Worm (Caenorhabditis elegans) whole organism, young adult: ENCODE data around the gene F46B3.8.

ENCODE experiments used
- D2030.7 ChIP-seq: fragments of 200-800 bp; sonication (Bioruptor generic); IDR thresholded peaks from 2 replicates; pipeline ENCODE4 v1.3.6; 2022; ENCODE audit warnings: missing genetic modification reagents, missing genetic modification characterization, missing compliant biosample characterization
- F22D6.2 ChIP-seq: sonication (generic microtip); optimal IDR thresholded peaks from 2 replicates; lab custom pipeline; 2016; ENCODE audit warnings: mild to moderate bottlenecking, missing genetic modification characterization, missing compliant biosample characterization
- F33H1.4 ChIP-seq: fragments of 200-800 bp; sonication (Bioruptor generic); IDR thresholded peaks from 2 replicates; pipeline ENCODE4 v1.3.6; 2022; ENCODE audit warnings: missing genetic modification reagents, missing genetic modification characterization, missing compliant biosample characterization
- F55B11.4 ChIP-seq: sonication (generic microtip); optimal IDR thresholded peaks from 2 replicates; lab custom pipeline; 2016; ENCODE audit warnings: missing compliant biosample characterization, missing genetic modification characterization, borderline replicate concordance; ENCODE audit not compliant: insufficient read depth
- F57A8.1 ChIP-seq: fragments of 200-800 bp; sonication (Bioruptor generic); optimal IDR thresholded peaks from 2 replicates; lab custom pipeline; 2018; ENCODE audit warnings: mild to moderate bottlenecking, missing genetic modification characterization, moderate library complexity, missing compliant biosample characterization
- F57C9.4 ChIP-seq: sonication (generic microtip); optimal IDR thresholded peaks from 2 replicates; lab custom pipeline; 2017; ENCODE audit warnings: mild to moderate bottlenecking, missing genetic modification characterization, missing compliant biosample characterization
- Y53F4B.3 ChIP-seq: fragments of 200-800 bp; sonication (Bioruptor generic); IDR thresholded peaks from 2 replicates; pipeline ENCODE4 v1.3.6; 2022; ENCODE audit warnings: missing genetic modification reagents, missing genetic modification characterization, missing compliant biosample characterization
- Y53G8AR.9 ChIP-seq: fragments of 200-800 bp; sonication (Bioruptor generic); conservative IDR thresholded peaks from 2 replicates; pipeline ENCODE4 v1.3.6; 2022; ENCODE audit warnings: missing genetic modification reagents, missing genetic modification characterization, missing compliant biosample characterization
- aptf-3 ChIP-seq: fragments of 200-800 bp; sonication (Bioruptor generic); IDR thresholded peaks from 2 replicates; pipeline ENCODE4 v1.3.6; 2022; ENCODE audit warnings: missing genetic modification characterization, missing compliant biosample characterization
- athp-1 ChIP-seq: sonication (generic microtip); optimal IDR thresholded peaks from 2 replicates; lab custom pipeline; 2017; ENCODE audit warnings: mild to moderate bottlenecking, missing genetic modification characterization, missing compliant biosample characterization
- attf-5 ChIP-seq: fragments of 200-800 bp; sonication (Bioruptor generic); optimal IDR thresholded peaks from 2 replicates; lab custom pipeline; 2018; ENCODE audit warnings: mild to moderate bottlenecking, missing genetic modification characterization, missing compliant biosample characterization
- bed-1 ChIP-seq: fragments of 200-800 bp; sonication (Bioruptor generic); IDR thresholded peaks from 2 replicates; pipeline ENCODE4 v1.3.6; 2022; ENCODE audit warnings: missing genetic modification reagents, missing genetic modification characterization, missing compliant biosample characterization
- ccch-3 ChIP-seq: fragments of 200-800 bp; sonication (Bioruptor generic); optimal IDR thresholded peaks from 2 replicates; lab custom pipeline; 2018; ENCODE audit warnings: mild to moderate bottlenecking, missing genetic modification characterization, missing compliant biosample characterization
- ceh-27 ChIP-seq: fragments of 200-800 bp; sonication (Bioruptor generic); optimal IDR thresholded peaks from 2 replicates; lab custom pipeline; 2018; ENCODE audit warnings: mild to moderate bottlenecking, missing genetic modification characterization, moderate library complexity, missing compliant biosample characterization
- ceh-58 ChIP-seq: fragments of 200-800 bp; sonication (Bioruptor generic); IDR thresholded peaks from 2 replicates; pipeline ENCODE4 v1.3.6; 2022; ENCODE audit warnings: missing genetic modification characterization, missing compliant biosample characterization
- chd-7 ChIP-seq: sonication (generic microtip); optimal IDR thresholded peaks from 2 replicates; lab custom pipeline; 2016; ENCODE audit warnings: mild to moderate bottlenecking, missing genetic modification characterization, moderate library complexity, missing compliant biosample characterization
- ets-4 ChIP-seq: fragments of 200-800 bp; sonication (Bioruptor generic); optimal IDR thresholded peaks from 2 replicates; lab custom pipeline; 2018; ENCODE audit warnings: mild to moderate bottlenecking, missing genetic modification characterization, missing compliant biosample characterization
- hmg-1.2 ChIP-seq: fragments of 200-800 bp; sonication (Bioruptor generic); IDR thresholded peaks from 2 replicates; pipeline ENCODE4 v1.3.6; 2022; ENCODE audit warnings: missing genetic modification reagents, missing genetic modification characterization, missing compliant biosample characterization
- hmg-20 ChIP-seq: fragments of 200-800 bp; sonication (Bioruptor generic); IDR thresholded peaks from 2 replicates; pipeline ENCODE4 v1.3.6; 2022; ENCODE audit warnings: missing genetic modification reagents, missing genetic modification characterization, missing compliant biosample characterization
- hsf-1 ChIP-seq: fragments of 200-800 bp; sonication (Bioruptor generic); IDR thresholded peaks from 2 replicates; pipeline ENCODE4 v1.3.6; 2022; ENCODE audit warnings: missing genetic modification reagents, missing genetic modification characterization, missing compliant biosample characterization
- let-607 ChIP-seq, 2 experiments: fragments of 200-800 bp in 1 of 2; sonication (Bioruptor generic) in 1 of 2; sonication (generic microtip) in 1 of 2; optimal IDR thresholded peaks; 2 replicates each; lab custom pipeline; 2016 to 2018; ENCODE audit warnings: mild to moderate bottlenecking in 2 of 2, missing compliant biosample characterization in 2 of 2, missing genetic modification characterization in 2 of 2, moderate library complexity in 2 of 2, missing genotype in 1 of 2
- lin-35 ChIP-seq, 3 experiments: fragments of 150-350 bp in 2 of 3; sonication (generic microtip) in 1 of 3; optimal IDR thresholded peaks; 2 replicates each; lab custom pipeline; 2014 to 2018; ENCODE audit warnings: missing biosample characterization in 3 of 3, missing genetic modification characterization in 3 of 3, missing genetic modification reagents in 3 of 3
- madf-10 ChIP-seq: sonication (generic microtip); optimal IDR thresholded peaks from 2 replicates; lab custom pipeline; 2016; ENCODE audit warnings: mild to moderate bottlenecking, missing genetic modification characterization, missing compliant biosample characterization
- madf-3 ChIP-seq: fragments of 200-800 bp; sonication (Bioruptor generic); IDR thresholded peaks from 2 replicates; pipeline ENCODE4 v1.3.6; 2022; ENCODE audit warnings: missing genetic modification reagents, missing genetic modification characterization, missing compliant biosample characterization
- rpc-1 ChIP-seq, 2 experiments: fragments of 150-350 bp in 1 of 2; sonication (generic microtip) in 1 of 2; optimal IDR thresholded peaks; 2 replicates each; lab custom pipeline; 2014 to 2018; ENCODE audit warnings: missing biosample characterization in 1 of 2, missing genetic modification characterization in 1 of 2, missing genetic modification reagents in 1 of 2, missing genotype in 1 of 2
- sdz-38 ChIP-seq: sonication (generic microtip); optimal IDR thresholded peaks from 2 replicates; lab custom pipeline; 2016; ENCODE audit warnings: missing genotype, missing genetic modification characterization, missing compliant biosample characterization
- tbx-9 ChIP-seq: sonication (generic microtip); optimal IDR thresholded peaks from 2 replicates; lab custom pipeline; 2016; ENCODE audit warnings: borderline replicate concordance, missing genetic modification characterization, inconsistent platforms, missing compliant biosample characterization
- xnd-1 ChIP-seq: sonication (generic microtip); optimal IDR thresholded peaks from 2 replicates; lab custom pipeline; 2016; ENCODE audit warnings: missing genotype, missing genetic modification reagents, missing genetic modification characterization, missing compliant biosample characterization
- zim-3 ChIP-seq: sonication (generic microtip); optimal IDR thresholded peaks from 2 replicates; lab custom pipeline; 2017; ENCODE audit warnings: mild to moderate bottlenecking, missing genetic modification characterization, moderate library complexity, missing compliant biosample characterization
- ztf-28 ChIP-seq: fragments of 200-800 bp; sonication (Bioruptor generic); IDR thresholded peaks from 2 replicates; pipeline ENCODE4 v1.3.6; 2022; ENCODE audit warnings: missing genetic modification reagents, missing genetic modification characterization, missing compliant biosample characterization
- ztf-3 ChIP-seq: fragments of 200-800 bp; sonication (Bioruptor generic); optimal IDR thresholded peaks from 2 replicates; lab custom pipeline; 2018; ENCODE audit warnings: mild to moderate bottlenecking, missing genetic modification characterization, missing compliant biosample characterization
- ztf-6 ChIP-seq: fragments of 200-800 bp; sonication (Bioruptor generic); IDR thresholded peaks from 2 replicates; pipeline ENCODE4 v1.3.6; 2022; ENCODE audit warnings: missing genetic modification reagents, missing genetic modification characterization, missing compliant biosample characterization

The F46B3.8 gene

ce11 chrV:20638344-20638743, 15.4 kb upstream of the F46B3.8 start, which contains the start of gene Y44A6B.3:
Gene Y44A6B.3, minus strand, starts transcription at chrV:20638444.
- TF ChIP-seq attf-5 (GFP tag; lab: Kevin White, UChicago), result no peak
- TF ChIP-seq bed-1 (GFP tag; lab: Robert Waterston, UW), result no peak
- no peak for TF ChIP-seq F22D6.2 (tag; lab: Kevin White, UChicago)
- TF ChIP-seq ccch-3 (GFP tag; lab: Kevin White, UChicago), result no peak
- no peak for TF ChIP-seq hmg-1.2
- TF ChIP-seq ceh-58 (GFP tag; lab: Robert Waterston, UW), result no peak
- no peak for TF ChIP-seq Y53F4B.3
- no peak for TF ChIP-seq ets-4 (GFP tag; lab: Kevin White, UChicago)
- TF ChIP-seq F57C9.4, result no peak
- no peak for TF ChIP-seq zim-3 (tag; lab: Kevin White, UChicago)
- no peak for TF ChIP-seq aptf-3
- TF ChIP-seq ceh-27, result no peak
- TF ChIP-seq F33H1.4 (GFP tag; lab: Robert Waterston, UW), result no peak
- no peak for TF ChIP-seq lin-35 (GFP tag; optimal IDR thresholded peaks at IDR 0.05; lab: Kevin White, UChicago)
- TF ChIP-seq hsf-1, result no peak
- no peak for TF ChIP-seq F55B11.4 (tag; lab: Kevin White, UChicago)

- TF ChIP-seq bed-1 (GFP tag; lab: Robert Waterston, UW) (no peak), hmg-20 (GFP tag; lab: Robert Waterston, UW) (no peak), madf-10 (tag; lab: Kevin White, UChicago) (no peak)
Measured at ce11 chrV:20636855-20637254, 13.9 kb upstream of the F46B3.8 start, which contains the start of gene ttr-13. Gene ttr-13, minus strand, starts transcription at chrV:20636955.

- TF ChIP-seq ztf-6 (no peak), Y53G8AR.9 (GFP tag; lab: Robert Waterston, UW) (no peak), lin-35 (GFP tag; optimal IDR thresholded peaks at IDR 0.05; lab: Kevin White, UChicago) (no peak), ztf-3 (GFP tag; lab: Kevin White, UChicago) (no peak), ccch-3 (GFP tag; lab: Kevin White, UChicago) (no peak), ztf-28 (no peak), ceh-58 (GFP tag; lab: Robert Waterston, UW) (no peak)
Measured at ce11 chrV:20634330-20634729, 11.4 kb upstream of the F46B3.8 start, which contains the start of gene F46B3.16. Gene F46B3.16, plus strand, starts transcription at chrV:20634630.

- TF ChIP-seq chd-7 (tag; lab: Kevin White, UChicago) (no peak), tbx-9 (no peak), rpc-1 (optimal IDR thresholded peaks at IDR 0.05; lab: Kevin White, UChicago) (no peak), rpc-1 (tag; optimal IDR thresholded peaks at IDR 0.05; lab: Kevin White, UChicago) (no peak), attf-5 (GFP tag; lab: Kevin White, UChicago) (no peak), let-607 (tag; optimal IDR thresholded peaks at IDR 0.05; lab: Kevin White, UChicago) (no peak), ztf-3 (GFP tag; lab: Kevin White, UChicago) (no peak), D2030.7 (no peak), xnd-1 (tag; lab: Kevin White, UChicago) (no peak), athp-1 (tag; lab: Kevin White, UChicago) (no peak), F57A8.1 (GFP tag; lab: Kevin White, UChicago) (no peak), madf-3 (GFP tag; lab: Robert Waterston, UW) (no peak), sdz-38 (tag; lab: Kevin White, UChicago) (no peak)
Measured at ce11 chrV:20633619-20634018, 10.7 kb upstream of the F46B3.8 start, which contains the start of gene F46B3.15. Gene F46B3.15, minus strand, starts transcription at chrV:20633719.
